Worm (Caenorhabditis elegans) whole organism, L3 larva: ENCODE measurements around the gene pdi-2.
A peak's percentile ranks its signal among the peaks of the same experiment; 100 is the strongest.

ENCODE experiments used
- R02D3.7 ChIP-seq: fragments of 150-350 bp; optimal IDR thresholded peaks from 2 replicates; lab custom pipeline; 2014; ENCODE audit warnings: missing biosample characterization, missing genetic modification characterization
- ama-1 ChIP-seq: fragments of 150-350 bp; optimal IDR thresholded peaks from 2 replicates; lab custom pipeline; 2018
- ceh-16 ChIP-seq: sonication (generic microtip); optimal IDR thresholded peaks from 2 replicates; lab custom pipeline; 2017; ENCODE audit warnings: missing biosample characterization, missing genetic modification characterization
- daf-12 ChIP-seq: fragments of 150-350 bp; optimal IDR thresholded peaks from 2 replicates; lab custom pipeline; 2014; ENCODE audit warnings: missing biosample characterization, missing genetic modification reagents, missing genetic modification characterization
- eor-1 ChIP-seq, 2 experiments: fragments of 150-350 bp; optimal IDR thresholded peaks; 2 replicates each; lab custom pipeline; 2014 to 2018; ENCODE audit warnings: missing biosample characterization in 2 of 2, missing genetic modification characterization in 2 of 2
- nfya-1 ChIP-seq: sonication (generic microtip); optimal IDR thresholded peaks from 2 replicates; lab custom pipeline; 2017; ENCODE audit warnings: missing genetic modification characterization, mild to moderate bottlenecking, missing compliant biosample characterization, antibody characterized with exemption, moderate library complexity; ENCODE audit not compliant: insufficient read depth
- nhr-11 ChIP-seq: fragments of 150-350 bp; optimal IDR thresholded peaks from 2 replicates; lab custom pipeline; 2014; ENCODE audit warnings: missing biosample characterization, missing genetic modification characterization
- nhr-28 ChIP-seq: fragments of 150-350 bp; optimal IDR thresholded peaks from 2 replicates; lab custom pipeline; 2014; ENCODE audit warnings: missing biosample characterization, missing genetic modification characterization
- pha-4 ChIP-seq: fragments of 150-350 bp; optimal IDR thresholded peaks from 2 replicates; lab custom pipeline; 2014; ENCODE audit warnings: missing biosample characterization, missing genetic modification reagents, missing genetic modification characterization
- pqm-1 ChIP-seq: fragments of 150-350 bp; optimal IDR thresholded peaks from 2 replicates; lab custom pipeline; 2017; ENCODE audit warnings: missing biosample characterization, missing genetic modification characterization, inconsistent platforms
- unc-39 ChIP-seq: sonication (generic microtip); optimal IDR thresholded peaks from 4 replicates; lab custom pipeline; 2017; ENCODE audit warnings: missing biosample characterization, missing genetic modification characterization
- unc-62 ChIP-seq: fragments of 150-350 bp; sonication (generic microtip); optimal IDR thresholded peaks from 4 replicates; lab custom pipeline; 2014; ENCODE audit warnings: missing biosample characterization, missing genetic modification reagents, missing genetic modification characterization

DNA sequence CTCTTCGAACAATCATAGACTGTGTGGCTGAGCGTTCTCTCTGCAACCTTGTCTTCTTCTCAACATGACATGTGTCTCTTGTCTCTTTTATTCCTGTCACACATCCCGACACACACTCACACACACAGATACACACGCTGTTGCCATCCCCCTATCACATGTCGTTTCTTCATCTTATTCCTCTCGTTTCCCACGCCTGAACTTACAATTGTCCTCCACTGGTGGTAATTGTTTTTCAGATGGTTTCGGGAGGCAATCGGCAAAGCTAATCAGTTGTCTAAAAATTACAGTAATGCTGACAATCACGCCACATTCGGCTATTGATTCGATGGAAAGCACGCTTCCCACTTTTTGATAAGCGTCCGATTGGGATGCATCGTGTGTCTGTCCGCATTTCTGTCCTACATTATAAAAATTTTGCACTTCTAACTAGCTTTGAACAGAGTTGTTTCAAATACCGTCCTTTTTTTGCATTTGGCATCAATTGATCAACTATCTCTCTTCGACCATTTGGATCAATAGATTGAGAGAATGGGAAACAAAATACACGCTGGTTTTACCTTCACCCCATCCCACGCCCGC, 8.3 kb downstream of the pdi-2 start, which contains the start of gene nhr-35:
- TF ChIP-seq unc-39 (no peak), ama-1 (lab: Kevin White, UChicago) (peak; percentile 26), eor-1 (tag; optimal IDR thresholded peaks at IDR 0.05; lab: Kevin White, UChicago) (no peak), ceh-16 (no peak), nfya-1 (peak; percentile 39), nhr-28 (no peak), nhr-11 (tag; lab: Kevin White, UChicago) (no peak), unc-62 (GFP tag; lab: Kevin White, UChicago) (peak; percentile 77), pha-4 (tag; lab: Kevin White, UChicago) (peak; percentile 44), pqm-1 (tag; lab: Kevin White, UChicago) (peak; percentile 97), daf-12 (no peak), R02D3.7 (tag; lab: Kevin White, UChicago) (no peak)
